Worm (Caenorhabditis elegans): ENCODE data around the gene R11E3.2.

Gene R11E3.2

DNA sequence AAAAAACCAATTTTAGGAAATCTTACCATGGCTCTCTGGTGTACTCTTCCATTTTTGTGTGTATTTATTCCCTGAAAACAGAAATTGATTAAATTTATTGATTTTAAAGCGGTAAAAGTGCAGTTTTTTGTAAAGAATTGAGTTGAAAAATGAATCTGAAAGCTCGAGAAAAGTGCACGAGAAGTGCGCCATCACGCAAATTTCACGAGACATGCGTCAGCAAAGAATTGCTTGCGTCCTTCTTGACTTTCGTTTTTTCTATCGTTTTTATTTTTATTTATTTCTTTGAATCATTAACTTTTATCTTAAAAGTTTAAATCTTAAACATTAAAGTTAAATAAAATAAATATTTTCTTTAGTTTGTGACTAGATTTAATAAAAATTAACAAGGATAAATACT lies 26.5 kb upstream of the R11E3.2 start, which contains the start of gene timm-17B.1 (continued):
- TF ChIP-seq hlh-30 (tag; optimal IDR thresholded peaks at IDR 0.05; ENCODE audit: insufficient read depth) (peak; percentile 59), nhr-102 (tag; optimal IDR thresholded peaks at IDR 0.05) (peak; percentile 57), duxl-1 (tag; optimal IDR thresholded peaks at IDR 0.05; ENCODE audit: poor library complexity) (peak; percentile 45), dve-1 (tag; optimal IDR thresholded peaks at IDR 0.05; ENCODE audit: insufficient read depth) (peak; percentile 79), nhr-42 (GFP tag; IDR thresholded peaks at IDR 0.05) (no peak), lin-38 (GFP tag; IDR thresholded peaks at IDR 0.05) (peak; percentile 89), T20F7.1 (GFP tag; optimal IDR thresholded peaks at IDR 0.05) (peak; percentile 46), rbr-2 (tag; optimal IDR thresholded peaks at IDR 0.05) (peak; percentile 55), mep-1 (tag; optimal IDR thresholded peaks at IDR 0.05) (peak; percentile 73), ztf-7 (tag; optimal IDR thresholded peaks at IDR 0.05) (peak; percentile 84), tag-97 (GFP tag; IDR thresholded peaks at IDR 0.05) (no peak), cey-2 (tag; optimal IDR thresholded peaks at IDR 0.05; ENCODE audit: borderline replicate concordance, insufficient read depth) (no peak), pha-4 (GFP tag; IDR thresholded peaks at IDR 0.05) (no peak), pha-4 (tag; optimal IDR thresholded peaks at IDR 0.05) (peak; percentile 65), tra-1 (GFP tag; IDR thresholded peaks at IDR 0.05) (no peak)

- TF ChIP-seq nhr-102 (tag; optimal IDR thresholded peaks at IDR 0.05) (no peak), nhr-10 (tag; optimal IDR thresholded peaks at IDR 0.05) (no peak), tag-97 (GFP tag; IDR thresholded peaks at IDR 0.05) (no peak), egl-27 (tag; optimal IDR thresholded peaks at IDR 0.05) (no peak), Y105C5A.15 (GFP tag; IDR thresholded peaks at IDR 0.05) (no peak), ceh-28 (tag; optimal IDR thresholded peaks at IDR 0.05) (no peak), madf-9 (GFP tag; conservative IDR thresholded peaks at IDR 0.05) (0 out of 2 replicates have a peak, but pooled peaks have one; percentile 16), pqm-1 (tag; optimal IDR thresholded peaks at IDR 0.05) (no peak), ztf-11 (tag; optimal IDR thresholded peaks at IDR 0.05) (no peak), duxl-1 (tag; optimal IDR thresholded peaks at IDR 0.05; ENCODE audit: poor library complexity) (no peak), zfp-3 (GFP tag; conservative IDR thresholded peaks at IDR 0.05) (peak; percentile 18; the same call in 1 of the 2 replicates), Y75B8A.6 (GFP tag; IDR thresholded peaks at IDR 0.05) (no peak), lir-3 (tag; optimal IDR thresholded peaks at IDR 0.05) (no peak), nhr-48 (tag; optimal IDR thresholded peaks at IDR 0.05) (no peak), F49E8.2 (tag; optimal IDR thresholded peaks at IDR 0.05; ENCODE audit: borderline replicate concordance) (no peak), lin-39 (tag; optimal IDR thresholded peaks at IDR 0.05) (no peak), lim-7 (GFP tag; IDR thresholded peaks at IDR 0.05) (no peak), dpl-1 (GFP tag; optimal IDR thresholded peaks at IDR 0.05) (no peak), Y48G9A.11 (GFP tag; IDR thresholded peaks at IDR 0.05) (0 out of 2 replicates have a peak, but pooled peaks have one; percentile 8), ces-1 (GFP tag; optimal IDR thresholded peaks at IDR 0.05) (no peak), dmd-6 (GFP tag; IDR thresholded peaks at IDR 0.05) (peak; percentile 23; the same call in 1 of the 2 replicates), gei-8 (GFP tag; optimal IDR thresholded peaks at IDR 0.05) (no peak), ama-1 (optimal IDR thresholded peaks at IDR 0.05) (peak; percentile 86), spr-1 (tag; optimal IDR thresholded peaks at IDR 0.05) (no peak), F26F4.8 (GFP tag; conservative IDR thresholded peaks at IDR 0.05) (no peak), zfp-2 (tag; optimal IDR thresholded peaks at IDR 0.05) (no peak), ztf-7 (tag; optimal IDR thresholded peaks at IDR 0.05) (no peak), F44E2.7 (GFP tag; IDR thresholded peaks at IDR 0.05) (no peak), nhr-111 (GFP tag; optimal IDR thresholded peaks at IDR 0.05) (no peak), dmd-8 (GFP tag; IDR thresholded peaks at IDR 0.05) (0 out of 2 replicates have a peak, but pooled peaks have one; percentile 15), nhr-76 (tag; optimal IDR thresholded peaks at IDR 0.05) (no peak), unc-39 (tag; optimal IDR thresholded peaks at IDR 0.05) (no peak), nhr-11 (tag; optimal IDR thresholded peaks at IDR 0.05) (no peak), daf-19 (GFP tag; conservative IDR thresholded peaks at IDR 0.05) (no peak), skn-1 (tag; optimal IDR thresholded peaks at IDR 0.05) (no peak), dve-1 (tag; optimal IDR thresholded peaks at IDR 0.05; ENCODE audit: insufficient read depth) (peak; percentile 7), ctbp-1 (GFP tag; IDR thresholded peaks at IDR 0.05) (0 out of 2 replicates have a peak, but pooled peaks have one; percentile 14), lin-38 (GFP tag; IDR thresholded peaks at IDR 0.05) (peak; percentile 35; the same call in 1 of the 2 replicates), arid-1 (GFP tag; conservative IDR thresholded peaks at IDR 0.05) (0 out of 2 replicates have a peak, but pooled peaks have one; percentile 20), R02D3.7 (tag; optimal IDR thresholded peaks at IDR 0.05) (no peak)
Measured at ce11 chrIV:4747553-4747952, 24.3 kb upstream of the R11E3.2 start, which contains the start of gene tctn-1. TSS of gene tctn-1 (minus strand) at chrIV:4747832.
